Worm (Caenorhabditis elegans) whole organism, L3 larva: ENCODE results near the gene W07A12.8.
A peak's percentile ranks its signal among the peaks of the same experiment; 100 is the strongest.

Experiments
- R02D3.7 ChIP-seq: fragments of 150-350 bp; optimal IDR thresholded peaks from 2 replicates; lab custom pipeline; 2014; ENCODE audit warnings: missing biosample characterization, missing genetic modification characterization
- ZK546.5 ChIP-seq: sonication (generic microtip); optimal IDR thresholded peaks from 2 replicates; lab custom pipeline; 2017; ENCODE audit warnings: missing biosample characterization, missing genetic modification characterization
- aly-2 ChIP-seq: fragments of 150-350 bp; optimal IDR thresholded peaks from 2 replicates; lab custom pipeline; 2014; ENCODE audit warnings: missing biosample characterization, missing genetic modification characterization
- ceh-16 ChIP-seq: sonication (generic microtip); optimal IDR thresholded peaks from 2 replicates; lab custom pipeline; 2017; ENCODE audit warnings: missing biosample characterization, missing genetic modification characterization
- ceh-28 ChIP-seq: fragments of 150-350 bp; optimal IDR thresholded peaks from 2 replicates; lab custom pipeline; 2014; ENCODE audit warnings: missing biosample characterization, missing genetic modification reagents, missing genetic modification characterization
- ceh-82 ChIP-seq: fragments of 150-350 bp; optimal IDR thresholded peaks from 2 replicates; lab custom pipeline; 2014; ENCODE audit warnings: missing biosample characterization, missing genetic modification characterization
- egl-27 ChIP-seq: sonication (generic microtip); optimal IDR thresholded peaks from 4 replicates; lab custom pipeline; 2017; ENCODE audit warnings: missing biosample characterization, missing genetic modification reagents, missing genetic modification characterization
- elt-1 ChIP-seq: fragments of 150-350 bp; optimal IDR thresholded peaks from 2 replicates; lab custom pipeline; 2014; ENCODE audit warnings: missing biosample characterization, missing genetic modification characterization
- elt-2 ChIP-seq: sonication (generic microtip); optimal IDR thresholded peaks from 2 replicates; lab custom pipeline; 2016; ENCODE audit warnings: missing genetic modification reagents, mild to moderate bottlenecking, missing genetic modification characterization, missing compliant biosample characterization
- elt-3 ChIP-seq, 3 experiments: fragments of 150-350 bp in 1 of 3; sonication (generic microtip) in 2 of 3; optimal IDR thresholded peaks; 2 replicates in 2 of 3; 4 replicates in 1 of 3; lab custom pipeline; 2014 to 2017; ENCODE audit warnings: missing biosample characterization in 3 of 3, missing genetic modification characterization in 3 of 3
- fkh-10 ChIP-seq: sonication (generic microtip); optimal IDR thresholded peaks from 2 replicates; lab custom pipeline; 2017; ENCODE audit warnings: missing biosample characterization, missing genetic modification reagents, missing genetic modification characterization
- fkh-2 ChIP-seq: fragments of 150-350 bp; optimal IDR thresholded peaks from 2 replicates; lab custom pipeline; 2014; ENCODE audit warnings: missing biosample characterization, missing genetic modification reagents, missing genetic modification characterization
- fos-1 ChIP-seq: fragments of 150-350 bp; optimal IDR thresholded peaks from 2 replicates; lab custom pipeline; 2014; ENCODE audit warnings: missing biosample characterization, missing genetic modification characterization
- hmg-11 ChIP-seq: sonication (generic microtip); optimal IDR thresholded peaks from 2 replicates; lab custom pipeline; 2016; ENCODE audit warnings: missing genetic modification characterization, missing compliant biosample characterization
- lin-15B ChIP-seq: fragments of 150-350 bp; optimal IDR thresholded peaks from 2 replicates; lab custom pipeline; 2014; ENCODE audit warnings: missing biosample characterization, missing genetic modification characterization
- lin-39 ChIP-seq: fragments of 150-350 bp; optimal IDR thresholded peaks from 2 replicates; lab custom pipeline; 2018; ENCODE audit warnings: missing biosample characterization, missing genetic modification reagents, missing genetic modification characterization
- lsy-12 ChIP-seq: sonication (generic microtip); optimal IDR thresholded peaks from 2 replicates; lab custom pipeline; 2016; ENCODE audit warnings: mild to moderate bottlenecking, missing genetic modification characterization, missing compliant biosample characterization
- mml-1 ChIP-seq: fragments of 150-350 bp; sonication (generic microtip); optimal IDR thresholded peaks from 3 replicates; lab custom pipeline; 2014; ENCODE audit warnings: missing biosample characterization, missing genetic modification characterization
- nfya-1 ChIP-seq: sonication (generic microtip); optimal IDR thresholded peaks from 2 replicates; lab custom pipeline; 2017; ENCODE audit warnings: missing genetic modification characterization, mild to moderate bottlenecking, missing compliant biosample characterization, antibody characterized with exemption, moderate library complexity; ENCODE audit not compliant: insufficient read depth
- nhr-11 ChIP-seq: fragments of 150-350 bp; optimal IDR thresholded peaks from 2 replicates; lab custom pipeline; 2014; ENCODE audit warnings: missing biosample characterization, missing genetic modification characterization
- nhr-12 ChIP-seq: fragments of 150-350 bp; optimal IDR thresholded peaks from 2 replicates; lab custom pipeline; 2014; ENCODE audit warnings: missing biosample characterization, missing genetic modification characterization
- nhr-23 ChIP-seq: fragments of 150-350 bp; optimal IDR thresholded peaks from 2 replicates; lab custom pipeline; 2014; ENCODE audit warnings: missing biosample characterization, missing genetic modification reagents, missing genetic modification characterization
- nhr-237 ChIP-seq: fragments of 150-350 bp; optimal IDR thresholded peaks from 2 replicates; lab custom pipeline; 2014; ENCODE audit warnings: missing biosample characterization, missing genetic modification characterization
- nhr-25 ChIP-seq: sonication (generic microtip); optimal IDR thresholded peaks from 2 replicates; lab custom pipeline; 2017; ENCODE audit warnings: missing biosample characterization, missing genetic modification characterization
- nhr-43 ChIP-seq: sonication (generic microtip); optimal IDR thresholded peaks from 2 replicates; lab custom pipeline; 2016; ENCODE audit warnings: mild to moderate bottlenecking, missing genetic modification characterization, missing compliant biosample characterization; ENCODE audit not compliant: poor library complexity, severe bottlenecking
- nhr-77 ChIP-seq: fragments of 150-350 bp; optimal IDR thresholded peaks from 2 replicates; lab custom pipeline; 2014; ENCODE audit warnings: missing biosample characterization, missing genetic modification characterization
- pha-4 ChIP-seq: fragments of 150-350 bp; optimal IDR thresholded peaks from 2 replicates; lab custom pipeline; 2014; ENCODE audit warnings: missing biosample characterization, missing genetic modification reagents, missing genetic modification characterization
- pqm-1 ChIP-seq: fragments of 150-350 bp; optimal IDR thresholded peaks from 2 replicates; lab custom pipeline; 2017; ENCODE audit warnings: missing biosample characterization, missing genetic modification characterization, inconsistent platforms
- snpc-4 ChIP-seq: fragments of 150-350 bp; optimal IDR thresholded peaks from 2 replicates; lab custom pipeline; 2014; ENCODE audit warnings: missing biosample characterization, missing genetic modification characterization
- tbx-2 ChIP-seq: sonication (generic microtip); optimal IDR thresholded peaks from 2 replicates; lab custom pipeline; 2016; ENCODE audit warnings: mild to moderate bottlenecking, missing genetic modification characterization, missing compliant biosample characterization
- unc-62 ChIP-seq: fragments of 150-350 bp; sonication (generic microtip); optimal IDR thresholded peaks from 4 replicates; lab custom pipeline; 2014; ENCODE audit warnings: missing biosample characterization, missing genetic modification reagents, missing genetic modification characterization
- zag-1 ChIP-seq: fragments of 150-350 bp; optimal IDR thresholded peaks from 2 replicates; lab custom pipeline; 2014; ENCODE audit warnings: missing biosample characterization, missing genetic modification characterization
- ztf-11 ChIP-seq: fragments of 150-350 bp; optimal IDR thresholded peaks from 2 replicates; lab custom pipeline; 2014; ENCODE audit warnings: missing biosample characterization, missing genetic modification characterization
- ztf-4 ChIP-seq: fragments of 150-350 bp; optimal IDR thresholded peaks from 2 replicates; lab custom pipeline; 2014; ENCODE audit warnings: missing biosample characterization, missing genetic modification characterization

W07A12.8 gene

DNA sequence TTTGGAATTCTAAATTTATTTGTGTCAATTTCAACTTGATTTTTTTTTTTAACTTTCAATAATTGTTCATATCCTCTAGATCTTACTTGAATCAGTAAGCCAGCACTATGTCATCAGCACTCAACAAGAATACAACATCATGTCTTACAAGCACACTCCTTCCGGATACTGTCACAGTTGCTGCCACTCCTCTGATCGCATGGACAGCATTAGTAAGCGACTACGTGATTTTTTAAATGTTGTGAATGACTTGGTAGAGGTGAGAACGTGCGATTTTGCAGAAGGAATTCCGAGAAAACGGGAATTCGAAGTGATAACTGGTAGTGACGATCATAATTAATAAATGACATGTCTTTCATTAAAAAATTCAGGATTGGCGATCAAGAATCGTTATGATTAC, 7.6 kb downstream of the W07A12.8 start, which contains the start of gene oac-54:
Gene oac-54 (plus strand): TSS at position 83 of the 400 bp plus-strand sequence.
- TF ChIP-seq nfya-1 (tag; lab: Kevin White, UChicago) (no peak), aly-2 (no peak), ceh-82 (no peak), ceh-16 (tag; lab: Kevin White, UChicago) (no peak), nhr-77 (tag; lab: Kevin White, UChicago) (no peak), R02D3.7 (no peak), zag-1 (tag; lab: Kevin White, UChicago) (no peak)

DNA sequence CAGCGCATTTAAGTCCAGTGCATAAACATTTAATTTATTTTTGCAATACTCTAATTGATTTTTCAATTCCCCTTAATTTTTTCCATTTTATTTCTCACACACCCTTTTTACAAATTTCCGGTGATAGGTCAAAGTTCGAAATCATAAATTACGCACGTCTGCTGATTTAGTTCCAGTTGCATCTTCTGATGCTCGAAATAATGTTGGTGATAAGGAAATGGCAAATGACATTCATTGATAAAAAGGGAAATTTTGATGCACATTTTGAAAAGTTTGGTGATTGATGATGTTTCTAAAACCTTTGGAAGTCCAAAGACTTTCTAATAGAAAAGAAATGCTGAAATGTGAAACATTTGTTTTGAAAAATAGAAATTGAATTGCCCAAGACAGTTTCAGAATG, 8.5 kb downstream of the W07A12.8 start:
- no peak for TF ChIP-seq elt-1
- peak; percentile 82 for TF ChIP-seq pqm-1
- TF ChIP-seq aly-2 = no peak
- no peak for TF ChIP-seq egl-27
- no peak for TF ChIP-seq ZK546.5 (tag; lab: Kevin White, UChicago)
- TF ChIP-seq lsy-12 (tag; lab: Kevin White, UChicago) = no peak
- TF ChIP-seq ceh-82 = no peak
- peak; percentile 94 for TF ChIP-seq elt-2 (tag; lab: Kevin White, UChicago)
- no peak for TF ChIP-seq mml-1 (tag; lab: Kevin White, UChicago)
- no peak for TF ChIP-seq nhr-12

DNA sequence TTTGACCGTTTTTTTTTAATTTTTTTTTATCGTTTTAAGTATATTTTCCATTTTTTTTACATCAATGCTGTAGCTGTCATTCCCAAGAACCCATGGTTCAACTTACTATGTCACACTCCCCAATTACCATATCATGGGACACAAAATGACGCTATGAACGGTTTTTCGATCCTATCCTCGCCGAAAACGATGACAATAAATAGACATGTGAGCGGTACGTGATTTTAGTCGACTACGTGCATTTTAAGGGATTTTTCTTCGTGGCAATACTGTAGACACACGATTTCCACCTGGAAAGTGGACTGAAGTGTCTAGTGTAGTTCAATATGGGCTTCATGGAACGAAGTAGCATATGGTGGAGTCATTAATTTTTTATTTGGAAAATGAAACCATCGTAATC, 9.3 kb downstream of the W07A12.8 start:
- TF ChIP-seq unc-62 (GFP tag; lab: Kevin White, UChicago) = no peak
- TF ChIP-seq ceh-28 (tag; lab: Kevin White, UChicago) = no peak
- TF ChIP-seq elt-2 (tag; lab: Kevin White, UChicago) = peak; percentile 29
- TF ChIP-seq nhr-12 = no peak

DNA sequence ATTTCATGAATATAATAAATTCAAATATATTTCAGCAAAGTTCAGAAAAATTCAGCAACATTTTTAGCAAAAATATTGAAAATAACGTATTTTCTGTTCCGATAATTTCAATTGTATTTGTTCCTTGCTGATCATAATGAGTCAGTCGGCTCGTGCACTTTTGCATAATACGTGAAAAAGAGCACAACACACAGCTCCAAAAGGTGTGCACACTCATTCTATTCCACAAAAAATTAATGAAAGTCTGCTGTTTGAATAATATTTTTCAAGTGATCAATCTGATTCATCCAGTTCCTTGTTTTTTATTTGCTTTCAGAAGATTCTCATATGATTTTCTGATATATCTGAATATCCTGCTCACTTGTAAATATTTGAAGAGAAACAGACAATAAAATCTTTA, 11.3 kb downstream of the W07A12.8 start:
- TF ChIP-seq pqm-1 (peak; percentile 12), egl-27 (no peak), ztf-11 (tag; lab: Kevin White, UChicago) (no peak)

DNA sequence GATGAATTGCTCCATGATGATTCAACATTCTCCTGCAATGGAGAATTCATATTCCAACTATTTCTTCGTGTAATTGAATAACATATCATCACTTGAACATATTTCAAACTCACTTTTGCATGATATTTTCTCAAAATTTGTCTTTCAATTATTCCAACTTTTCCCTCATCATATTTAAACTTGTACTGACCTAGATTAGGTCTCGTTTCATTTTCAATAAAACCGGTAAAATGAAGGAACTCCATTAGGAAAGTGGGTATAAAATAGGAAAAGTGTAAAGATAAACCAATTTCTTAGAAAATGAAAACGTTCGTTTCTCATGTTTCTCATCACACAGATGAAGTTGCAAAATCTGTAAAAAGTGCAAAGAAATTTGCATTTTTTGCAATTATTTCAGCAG, 13.4 kb downstream of the W07A12.8 start, which contains the start of gene col-78:
Gene col-78 (plus strand): TSS at position 301 of the 400 bp plus-strand sequence.
- TF ChIP-seq nhr-23 (tag; lab: Kevin White, UChicago) (no peak), hmg-11 (tag; lab: Kevin White, UChicago) (no peak), fos-1 (tag; lab: Kevin White, UChicago) (no peak), ZK546.5 (tag; lab: Kevin White, UChicago) (no peak), tbx-2 (tag; lab: Kevin White, UChicago) (no peak), nhr-12 (no peak), fkh-2 (tag; lab: Kevin White, UChicago) (no peak), fkh-10 (GFP tag; lab: Kevin White, UChicago) (no peak), ztf-11 (tag; lab: Kevin White, UChicago) (no peak), elt-1 (no peak), zag-1 (tag; lab: Kevin White, UChicago) (no peak), nfya-1 (tag; lab: Kevin White, UChicago) (no peak), nhr-77 (tag; lab: Kevin White, UChicago) (no peak), snpc-4 (tag; lab: Kevin White, UChicago) (no peak), nhr-237 (no peak), ceh-28 (tag; lab: Kevin White, UChicago) (no peak), lin-39 (tag; lab: Kevin White, UChicago) (no peak), R02D3.7 (no peak), mml-1 (tag; lab: Kevin White, UChicago) (no peak), aly-2 (no peak)
- TF ChIP-seq, all 47 proteins: peak for 0

DNA sequence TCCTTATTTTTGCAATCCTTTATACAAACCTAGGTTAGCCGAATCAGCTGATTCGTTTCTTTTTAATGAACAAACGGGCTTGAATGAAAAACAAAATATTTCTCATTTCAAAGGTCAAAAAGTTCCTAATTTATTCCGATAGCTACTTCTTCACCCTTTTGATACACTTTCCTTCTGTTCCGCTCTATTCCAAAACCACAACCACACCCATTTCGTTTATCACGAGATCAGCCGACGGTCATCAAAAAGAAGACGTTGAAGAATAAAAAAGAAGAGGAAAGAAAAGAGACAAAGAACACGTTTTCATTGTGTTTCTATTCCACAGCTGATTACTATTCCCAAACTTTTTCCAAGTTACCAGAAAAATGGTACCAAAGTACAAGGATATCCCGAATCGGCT, 17.5 kb downstream of the W07A12.8 start:
- TF ChIP-seq nhr-43 (no peak), lin-15B (no peak), tbx-2 (tag; lab: Kevin White, UChicago) (no peak), nfya-1 (tag; lab: Kevin White, UChicago) (no peak), nhr-11 (no peak), elt-3 (tag; optimal IDR thresholded peaks at IDR 0.05; lab: Kevin White, UChicago) (no peak), R02D3.7 (no peak), zag-1 (tag; lab: Kevin White, UChicago) (no peak), nhr-25 (tag; lab: Kevin White, UChicago) (no peak), nhr-12 (no peak), fkh-10 (GFP tag; lab: Kevin White, UChicago) (no peak), nhr-23 (tag; lab: Kevin White, UChicago) (no peak), ztf-4 (tag; lab: Kevin White, UChicago) (no peak), pha-4 (tag; lab: Kevin White, UChicago) (no peak)
